Worm (Caenorhabditis elegans): ENCODE data around the gene Y94H6A.7.

The Y94H6A.7 gene

ce11 chrIV:2748863-2749451, 32.6 kb upstream of the Y94H6A.7 start:
- no peak for TF ChIP-seq lin-15B (tag; optimal IDR thresholded peaks at IDR 0.05)
- TF ChIP-seq ceh-9 (tag; optimal IDR thresholded peaks at IDR 0.05), result no peak
- peak; percentile 29 for TF ChIP-seq pqm-1 (tag; optimal IDR thresholded peaks at IDR 0.05)
- TF ChIP-seq nhr-76 (tag; optimal IDR thresholded peaks at IDR 0.05), result no peak
- no peak for TF ChIP-seq ZK546.5 (tag; optimal IDR thresholded peaks at IDR 0.05)
- no peak for TF ChIP-seq eor-1 (tag; optimal IDR thresholded peaks at IDR 0.05)
- TF ChIP-seq elt-2 (tag; optimal IDR thresholded peaks at IDR 0.05), result peak; percentile 40

- TF ChIP-seq nhr-12 (tag; optimal IDR thresholded peaks at IDR 0.05) (no peak), ceh-9 (tag; optimal IDR thresholded peaks at IDR 0.05) (no peak), sea-2 (GFP tag; optimal IDR thresholded peaks at IDR 0.05) (no peak), ceh-16 (tag; optimal IDR thresholded peaks at IDR 0.05) (no peak), ztf-11 (tag; optimal IDR thresholded peaks at IDR 0.05) (no peak)
These were observed 31.1 kb upstream of the Y94H6A.7 start for ce11 chrIV:2747385-2748007.

- TF ChIP-seq ama-1 (optimal IDR thresholded peaks at IDR 0.05) (no peak), ceh-82 (tag; optimal IDR thresholded peaks at IDR 0.05) (no peak), fos-1 (tag; optimal IDR thresholded peaks at IDR 0.05) (no peak), mml-1 (tag; optimal IDR thresholded peaks at IDR 0.05) (no peak), lsy-12 (tag; optimal IDR thresholded peaks at IDR 0.05) (no peak), hmg-11 (tag; optimal IDR thresholded peaks at IDR 0.05) (no peak), pqm-1 (tag; optimal IDR thresholded peaks at IDR 0.05) (no peak), unc-62 (GFP tag; optimal IDR thresholded peaks at IDR 0.05) (no peak), elt-1 (tag; optimal IDR thresholded peaks at IDR 0.05) (no peak), daf-12 (tag; optimal IDR thresholded peaks at IDR 0.05) (no peak), ceh-28 (tag; optimal IDR thresholded peaks at IDR 0.05) (no peak), nhr-43 (tag; optimal IDR thresholded peaks at IDR 0.05; ENCODE audit: poor library complexity, severe bottlenecking) (no peak), aly-2 (tag; optimal IDR thresholded peaks at IDR 0.05) (no peak), nhr-77 (tag; optimal IDR thresholded peaks at IDR 0.05) (no peak), sea-2 (GFP tag; optimal IDR thresholded peaks at IDR 0.05) (no peak), mdl-1 (tag; optimal IDR thresholded peaks at IDR 0.05) (no peak)
These were observed 26.2 kb upstream of the Y94H6A.7 start, which contains the start of gene nhr-277 for ce11 chrIV:2742470-2743044. Gene nhr-277, plus strand, starts transcription at chrIV:2742994.

- TF ChIP-seq tbx-2 (tag; optimal IDR thresholded peaks at IDR 0.05), result no peak
- no peak for TF ChIP-seq jun-1 (tag; optimal IDR thresholded peaks at IDR 0.05)
- TF ChIP-seq nfya-1 (tag; optimal IDR thresholded peaks at IDR 0.05; ENCODE audit: insufficient read depth), result no peak
- TF ChIP-seq nhr-43 (tag; optimal IDR thresholded peaks at IDR 0.05; ENCODE audit: poor library complexity, severe bottlenecking), result no peak
- TF ChIP-seq R02D3.7 (tag; optimal IDR thresholded peaks at IDR 0.05), result no peak
- TF ChIP-seq ztf-4 (tag; optimal IDR thresholded peaks at IDR 0.05), result no peak
- no peak for TF ChIP-seq lsy-12 (tag; optimal IDR thresholded peaks at IDR 0.05)
- TF ChIP-seq eor-1 (tag; optimal IDR thresholded peaks at IDR 0.05), result no peak
- TF ChIP-seq lin-15B (tag; optimal IDR thresholded peaks at IDR 0.05), result no peak
- no peak for TF ChIP-seq lin-39 (tag; optimal IDR thresholded peaks at IDR 0.05)
These were observed 22.1 kb upstream of the Y94H6A.7 start for ce11 chrIV:2738466-2738865.

DNA sequence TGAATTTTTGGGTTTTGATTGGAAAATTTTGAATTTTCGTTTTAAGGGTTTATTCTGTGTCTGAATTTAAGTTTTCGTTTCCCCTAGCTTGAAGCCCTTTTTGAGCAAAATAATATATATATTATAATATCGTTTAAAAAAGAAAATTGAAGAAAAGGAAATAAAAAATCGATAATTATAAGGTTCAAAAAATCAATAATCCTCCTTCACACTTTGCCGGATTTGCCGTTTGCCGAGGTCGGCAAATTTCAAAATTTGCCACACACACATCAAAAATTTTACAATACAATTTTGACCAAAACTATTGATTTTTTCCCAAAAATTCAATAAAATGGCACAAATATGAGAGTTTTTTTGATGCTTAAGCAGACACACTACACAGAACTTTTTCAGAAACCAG, 20.2 kb upstream of the Y94H6A.7 start:
- TF ChIP-seq ceh-28 (tag; optimal IDR thresholded peaks at IDR 0.05), result peak; percentile 54
- no peak for TF ChIP-seq nhr-25 (tag; optimal IDR thresholded peaks at IDR 0.05)
- no peak for TF ChIP-seq sea-2 (GFP tag; optimal IDR thresholded peaks at IDR 0.05)
- TF ChIP-seq hmg-11 (tag; optimal IDR thresholded peaks at IDR 0.05), result no peak

DNA sequence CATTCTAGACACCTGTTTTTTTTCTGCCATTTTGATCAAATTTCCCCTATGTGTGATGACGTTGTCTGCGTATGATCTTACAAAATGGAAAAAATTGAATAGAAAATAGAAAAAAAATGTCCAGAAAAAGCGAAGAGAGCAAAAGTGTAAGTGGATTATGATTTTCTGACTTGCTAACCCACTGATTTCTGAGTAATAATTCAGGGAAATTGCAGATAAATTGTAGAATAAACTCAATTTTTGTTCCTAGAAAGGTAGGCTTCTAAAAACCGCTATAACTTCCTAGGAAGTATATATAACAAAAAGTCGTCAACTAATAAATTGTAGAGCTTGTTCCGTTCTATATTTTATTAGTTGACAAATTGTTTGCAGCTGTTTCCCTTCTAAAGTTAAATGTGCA, 18.3 kb upstream of the Y94H6A.7 start:
- no peak for TF ChIP-seq lin-15B (tag; optimal IDR thresholded peaks at IDR 0.05)
- TF ChIP-seq nhr-11 (tag; optimal IDR thresholded peaks at IDR 0.05), result peak; percentile 32

Measured in whole organism, L3 larva.